Worm (Caenorhabditis elegans) whole organism, late embryonic: ENCODE results near the gene wdr-48.

ENCODE experiments used
- Y22D7AL.16 ChIP-seq: sonication (generic microtip); optimal IDR thresholded peaks from 2 replicates; lab custom pipeline; 2016; ENCODE audit warnings: missing genetic modification characterization, missing compliant biosample characterization
- ahr-1 ChIP-seq: sonication (generic microtip); optimal IDR thresholded peaks from 2 replicates; lab custom pipeline; 2016; ENCODE audit warnings: missing genetic modification characterization, missing compliant biosample characterization
- ama-1 ChIP-seq: fragments of 150-350 bp; optimal IDR thresholded peaks from 2 replicates; lab custom pipeline; 2014
- ceh-31 ChIP-seq: sonication (generic microtip); optimal IDR thresholded peaks from 2 replicates; lab custom pipeline; 2016; ENCODE audit warnings: missing genetic modification characterization, missing compliant biosample characterization
- hlh-13 ChIP-seq: fragments of 200-800 bp; sonication (Bioruptor generic); optimal IDR thresholded peaks from 2 replicates; lab custom pipeline; 2018; ENCODE audit warnings: mild to moderate bottlenecking, missing genetic modification characterization, missing compliant biosample characterization
- nhr-11 ChIP-seq: fragments of 150-350 bp; optimal IDR thresholded peaks from 2 replicates; lab custom pipeline; 2014; ENCODE audit warnings: missing biosample characterization, missing genetic modification characterization
- pax-1 ChIP-seq: fragments of 150-350 bp; optimal IDR thresholded peaks from 2 replicates; lab custom pipeline; 2014; ENCODE audit warnings: missing biosample characterization, missing genetic modification characterization
- pha-4 ChIP-seq: fragments of 150-350 bp; optimal IDR thresholded peaks from 2 replicates; lab custom pipeline; 2018; ENCODE audit warnings: missing biosample characterization, missing genetic modification reagents, missing genetic modification characterization
- pqm-1 ChIP-seq: sonication (generic microtip); optimal IDR thresholded peaks from 2 replicates; lab custom pipeline; 2016; ENCODE audit warnings: missing genetic modification characterization, missing compliant biosample characterization
- pros-1 ChIP-seq: fragments of 150-350 bp; optimal IDR thresholded peaks from 2 replicates; lab custom pipeline; 2014; ENCODE audit warnings: missing biosample characterization, missing genetic modification reagents, missing genetic modification characterization
- ttx-3 ChIP-seq: sonication (generic microtip); optimal IDR thresholded peaks from 2 replicates; lab custom pipeline; 2016; ENCODE audit warnings: missing genetic modification reagents, missing genetic modification characterization, missing compliant biosample characterization

DNA sequence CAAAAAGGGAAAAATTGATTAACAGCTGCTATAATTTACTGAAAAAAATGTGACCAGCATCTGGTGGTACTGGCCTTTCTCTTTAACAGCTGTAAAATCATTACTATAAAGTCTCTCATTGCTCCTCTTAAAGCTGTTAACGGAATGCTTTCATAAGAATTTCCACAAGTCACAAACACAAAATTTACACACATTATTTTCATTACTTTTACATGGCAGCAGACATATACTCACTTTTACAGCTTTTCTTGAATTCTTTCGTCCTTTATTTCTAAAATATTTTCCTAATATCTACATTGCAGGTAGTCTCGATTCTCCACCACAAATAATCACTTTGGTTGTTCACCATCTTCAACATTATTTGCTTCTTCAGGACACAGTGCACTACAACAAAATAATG is 25.3 kb upstream of the wdr-48 start, which contains the start of gene imph-1:
- no peak for TF ChIP-seq ceh-31 (tag; lab: Kevin White, UChicago)
- TF ChIP-seq pqm-1 = no peak
- TF ChIP-seq nhr-11 (tag; lab: Kevin White, UChicago) = no peak
- no peak for TF ChIP-seq ttx-3 (tag; lab: Kevin White, UChicago)
- no peak for TF ChIP-seq pros-1
- TF ChIP-seq pha-4 (tag; lab: Kevin White, UChicago) = no peak
- TF ChIP-seq pax-1 (tag; lab: Kevin White, UChicago) = no peak
- no peak for TF ChIP-seq ahr-1 (tag; lab: Kevin White, UChicago)
- TF ChIP-seq ama-1 (lab: Kevin White, UChicago) = no peak
- TF ChIP-seq hlh-13 = no peak
- TF ChIP-seq Y22D7AL.16 = no peak
